Worm (Caenorhabditis elegans) whole organism, late embryonic: Measurements from ENCODE around the gene rpn-6.1.

Source experiments
- C08G9.2 ChIP-seq: sonication (generic microtip); optimal IDR thresholded peaks from 2 replicates; lab custom pipeline; 2016; ENCODE audit warnings: mild to moderate bottlenecking, missing genetic modification characterization, moderate library complexity, missing compliant biosample characterization
- F13H6.1 ChIP-seq: sonication (generic microtip); optimal IDR thresholded peaks from 2 replicates; lab custom pipeline; 2016; ENCODE audit warnings: missing genetic modification characterization, missing compliant biosample characterization
- T23F11.4 ChIP-seq: fragments of 200-800 bp; sonication (Bioruptor generic); optimal IDR thresholded peaks from 2 replicates; lab custom pipeline; 2018; ENCODE audit warnings: mild to moderate bottlenecking, missing genetic modification characterization, missing compliant biosample characterization
- ahr-1 ChIP-seq: sonication (generic microtip); optimal IDR thresholded peaks from 2 replicates; lab custom pipeline; 2016; ENCODE audit warnings: missing genetic modification characterization, missing compliant biosample characterization
- ama-1 ChIP-seq: fragments of 150-350 bp; optimal IDR thresholded peaks from 2 replicates; lab custom pipeline; 2014
- ceh-14 ChIP-seq: sonication (generic microtip); optimal IDR thresholded peaks from 2 replicates; lab custom pipeline; 2016; ENCODE audit warnings: missing genotype, missing genetic modification characterization, missing compliant biosample characterization
- ceh-18 ChIP-seq: sonication (generic microtip); optimal IDR thresholded peaks from 2 replicates; lab custom pipeline; 2016; ENCODE audit warnings: missing genetic modification characterization, missing compliant biosample characterization
- ceh-19 ChIP-seq: fragments of 200-800 bp; sonication (Bioruptor generic); optimal IDR thresholded peaks from 2 replicates; lab custom pipeline; 2018; ENCODE audit warnings: mild to moderate bottlenecking, missing genetic modification characterization, missing compliant biosample characterization
- ceh-2 ChIP-seq: sonication (generic microtip); optimal IDR thresholded peaks from 2 replicates; lab custom pipeline; 2016; ENCODE audit warnings: missing genotype, missing genetic modification characterization, missing compliant biosample characterization
- ceh-30 ChIP-seq: fragments of 150-350 bp; optimal IDR thresholded peaks from 2 replicates; lab custom pipeline; 2014; ENCODE audit warnings: missing biosample characterization, missing genetic modification characterization
- ceh-31 ChIP-seq: sonication (generic microtip); optimal IDR thresholded peaks from 2 replicates; lab custom pipeline; 2016; ENCODE audit warnings: missing genetic modification characterization, missing compliant biosample characterization
- ceh-45 ChIP-seq: fragments of 200-800 bp; sonication (Bioruptor generic); IDR thresholded peaks from 2 replicates; pipeline ENCODE4 v1.3.6; 2022; ENCODE audit warnings: missing genetic modification reagents, missing genetic modification characterization, missing compliant biosample characterization
- ceh-48 ChIP-seq: sonication (generic microtip); optimal IDR thresholded peaks from 2 replicates; lab custom pipeline; 2016; ENCODE audit warnings: missing genetic modification characterization, inconsistent platforms, missing compliant biosample characterization
- ceh-6 ChIP-seq: fragments of 200-800 bp; sonication (Bioruptor generic); optimal IDR thresholded peaks from 2 replicates; lab custom pipeline; 2018; ENCODE audit warnings: mild to moderate bottlenecking, missing genetic modification characterization, missing compliant biosample characterization
- ceh-9 ChIP-seq: sonication (generic microtip); optimal IDR thresholded peaks from 2 replicates; lab custom pipeline; 2016; ENCODE audit warnings: mild to moderate bottlenecking, missing genetic modification characterization, inconsistent platforms, missing compliant biosample characterization
- che-1 ChIP-seq: sonication (generic microtip); optimal IDR thresholded peaks from 2 replicates; lab custom pipeline; 2016; ENCODE audit warnings: mild to moderate bottlenecking, missing genetic modification characterization, missing compliant biosample characterization
- elt-4 ChIP-seq: sonication (generic microtip); optimal IDR thresholded peaks from 2 replicates; lab custom pipeline; 2016; ENCODE audit warnings: missing genetic modification characterization, missing compliant biosample characterization
- ets-4 ChIP-seq: sonication (generic microtip); optimal IDR thresholded peaks from 2 replicates; lab custom pipeline; 2016; ENCODE audit warnings: missing genetic modification characterization, missing compliant biosample characterization
- fkh-10 ChIP-seq: fragments of 150-350 bp; optimal IDR thresholded peaks from 2 replicates; lab custom pipeline; 2014; ENCODE audit warnings: missing biosample characterization, missing genetic modification reagents, missing genetic modification characterization
- gmeb-2 ChIP-seq: sonication (generic microtip); optimal IDR thresholded peaks from 2 replicates; lab custom pipeline; 2016; ENCODE audit warnings: missing genetic modification characterization, inconsistent platforms, missing compliant biosample characterization
- hlh-13 ChIP-seq: fragments of 200-800 bp; sonication (Bioruptor generic); optimal IDR thresholded peaks from 2 replicates; lab custom pipeline; 2018; ENCODE audit warnings: mild to moderate bottlenecking, missing genetic modification characterization, missing compliant biosample characterization
- hlh-6 ChIP-seq: sonication (generic microtip); optimal IDR thresholded peaks from 2 replicates; lab custom pipeline; 2016; ENCODE audit warnings: missing genotype, missing genetic modification characterization, missing compliant biosample characterization
- lim-6 ChIP-seq: sonication (generic microtip); optimal IDR thresholded peaks from 2 replicates; lab custom pipeline; 2016; ENCODE audit warnings: missing genetic modification characterization, missing compliant biosample characterization
- madf-2 ChIP-seq: sonication (generic microtip); optimal IDR thresholded peaks from 2 replicates; lab custom pipeline; 2017; ENCODE audit warnings: missing genetic modification characterization, missing compliant biosample characterization
- nfya-1 ChIP-seq: sonication (generic microtip); optimal IDR thresholded peaks from 2 replicates; lab custom pipeline; 2017; ENCODE audit warnings: missing genetic modification characterization, mild to moderate bottlenecking, missing compliant biosample characterization, antibody characterized with exemption, moderate library complexity
- nhr-11 ChIP-seq: fragments of 150-350 bp; optimal IDR thresholded peaks from 2 replicates; lab custom pipeline; 2014; ENCODE audit warnings: missing biosample characterization, missing genetic modification characterization
- nhr-232 ChIP-seq: sonication (generic microtip); optimal IDR thresholded peaks from 2 replicates; lab custom pipeline; 2016; ENCODE audit warnings: missing genetic modification characterization, missing compliant biosample characterization
- npax-4 ChIP-seq: sonication (generic microtip); optimal IDR thresholded peaks from 2 replicates; lab custom pipeline; 2016; ENCODE audit warnings: missing genetic modification characterization, missing compliant biosample characterization
- pag-3 ChIP-seq: sonication (generic microtip); optimal IDR thresholded peaks from 2 replicates; lab custom pipeline; 2016; ENCODE audit warnings: missing compliant biosample characterization, missing genetic modification characterization, borderline replicate concordance
- pat-9 ChIP-seq: fragments of 200-800 bp; sonication (Bioruptor generic); optimal IDR thresholded peaks from 2 replicates; lab custom pipeline; 2018; ENCODE audit warnings: mild to moderate bottlenecking, missing genetic modification characterization, moderate library complexity, missing compliant biosample characterization
- pax-1 ChIP-seq: fragments of 150-350 bp; optimal IDR thresholded peaks from 2 replicates; lab custom pipeline; 2014; ENCODE audit warnings: missing biosample characterization, missing genetic modification characterization
- pha-2 ChIP-seq: sonication (generic microtip); optimal IDR thresholded peaks from 2 replicates; lab custom pipeline; 2017; ENCODE audit warnings: mild to moderate bottlenecking, missing genetic modification characterization, missing compliant biosample characterization
- pha-4 ChIP-seq: fragments of 150-350 bp; optimal IDR thresholded peaks from 2 replicates; lab custom pipeline; 2018; ENCODE audit warnings: missing biosample characterization, missing genetic modification reagents, missing genetic modification characterization
- pqm-1 ChIP-seq: sonication (generic microtip); optimal IDR thresholded peaks from 2 replicates; lab custom pipeline; 2016; ENCODE audit warnings: missing genetic modification characterization, missing compliant biosample characterization
- pros-1 ChIP-seq: fragments of 150-350 bp; optimal IDR thresholded peaks from 2 replicates; lab custom pipeline; 2014; ENCODE audit warnings: missing biosample characterization, missing genetic modification reagents, missing genetic modification characterization
- ref-2 ChIP-seq: sonication (generic microtip); optimal IDR thresholded peaks from 2 replicates; lab custom pipeline; 2016; ENCODE audit warnings: missing genetic modification characterization, missing compliant biosample characterization
- sdc-2 ChIP-seq: sonication (generic microtip); optimal IDR thresholded peaks from 2 replicates; lab custom pipeline; 2016; ENCODE audit warnings: missing genotype, missing genetic modification characterization, missing compliant biosample characterization
- sox-2 ChIP-seq: fragments of 200-800 bp; sonication (Bioruptor generic); IDR thresholded peaks from 2 replicates; pipeline ENCODE4 v1.3.6; 2022; ENCODE audit warnings: missing genetic modification reagents, missing genetic modification characterization, missing compliant biosample characterization
- ttx-3 ChIP-seq: sonication (generic microtip); optimal IDR thresholded peaks from 2 replicates; lab custom pipeline; 2016; ENCODE audit warnings: missing genetic modification reagents, missing genetic modification characterization, missing compliant biosample characterization
- unc-42 ChIP-seq: sonication (generic microtip); optimal IDR thresholded peaks from 2 replicates; lab custom pipeline; 2016; ENCODE audit warnings: missing genotype, missing genetic modification characterization, missing compliant biosample characterization
- unc-55 ChIP-seq: sonication (generic microtip); optimal IDR thresholded peaks from 2 replicates; lab custom pipeline; 2017; ENCODE audit warnings: missing biosample characterization, missing genetic modification reagents, missing genetic modification characterization
- unc-86 ChIP-seq: sonication (generic microtip); optimal IDR thresholded peaks from 2 replicates; lab custom pipeline; 2016; ENCODE audit warnings: missing genetic modification characterization, missing compliant biosample characterization
- zip-5 ChIP-seq: sonication (generic microtip); optimal IDR thresholded peaks from 2 replicates; lab custom pipeline; 2016; ENCODE audit warnings: missing genetic modification characterization, missing compliant biosample characterization

Gene rpn-6.1

DNA sequence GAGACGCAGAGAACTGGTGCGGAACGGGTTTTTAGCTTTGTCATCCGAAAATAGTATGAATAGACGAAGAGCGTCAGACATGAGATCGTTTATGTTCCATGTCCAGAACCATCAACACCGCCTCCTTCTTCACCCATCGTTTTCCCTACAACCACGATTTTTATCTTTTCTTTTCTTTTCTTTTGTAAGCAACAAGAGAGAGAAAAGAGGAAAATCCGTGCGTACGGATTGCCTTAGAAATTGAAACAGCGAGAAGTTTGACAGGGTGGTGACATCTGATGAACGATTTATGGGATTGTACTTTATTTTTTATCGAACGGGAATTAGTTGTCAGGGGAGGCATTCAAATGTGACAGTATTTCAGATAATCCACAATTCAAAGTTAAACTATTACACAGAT lies 16.1 kb downstream of the rpn-6.1 start, which contains the start of gene abu-13:
abu-13 (minus strand) TSS at position 152 of the 400 bp plus-strand sequence.
- TF ChIP-seq sox-2 (GFP tag; lab: Robert Waterston, UW) (no peak), ceh-19 (no peak), pros-1 (tag; lab: Kevin White, UChicago) (no peak), zip-5 (tag; lab: Kevin White, UChicago) (no peak), pha-4 (no peak), unc-55 (no peak), unc-86 (tag; lab: Kevin White, UChicago) (no peak), hlh-6 (tag; lab: Kevin White, UChicago) (no peak), pax-1 (tag; lab: Kevin White, UChicago) (no peak), unc-42 (tag; lab: Kevin White, UChicago) (no peak), lim-6 (tag; lab: Kevin White, UChicago) (no peak), che-1 (tag; lab: Kevin White, UChicago) (no peak), ceh-2 (tag; lab: Kevin White, UChicago) (no peak), F13H6.1 (tag; lab: Kevin White, UChicago) (no peak), pqm-1 (tag; lab: Kevin White, UChicago) (no peak), pat-9 (no peak), ref-2 (no peak), ahr-1 (tag; lab: Kevin White, UChicago) (no peak), sdc-2 (tag; lab: Kevin White, UChicago) (no peak), ceh-45 (GFP tag; lab: Robert Waterston, UW) (no peak)
- TF ChIP-seq, all 69 proteins: peak for 0

DNA sequence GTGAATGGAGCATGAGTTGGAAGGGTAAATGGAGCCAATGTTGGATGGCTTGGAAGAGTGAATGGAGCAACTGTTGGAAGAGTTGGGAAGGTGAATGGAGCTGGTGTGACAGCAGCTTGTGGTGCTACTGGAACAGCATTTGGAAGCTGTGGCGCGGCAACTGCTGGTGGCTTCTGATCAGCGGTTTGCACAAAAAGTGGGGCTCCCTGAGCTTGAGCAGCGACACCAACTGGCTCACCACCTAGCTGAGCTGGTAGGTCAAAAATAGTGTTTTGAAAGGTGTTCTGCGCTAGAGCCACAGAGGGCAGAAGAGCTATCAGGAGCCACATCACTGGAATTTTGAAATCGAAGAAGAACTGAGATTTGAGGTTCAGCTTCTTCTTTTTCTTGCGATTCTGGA lies 16.5 kb downstream of the rpn-6.1 start:
- TF ChIP-seq C08G9.2 (tag; lab: Kevin White, UChicago) (no peak), che-1 (tag; lab: Kevin White, UChicago) (no peak), ceh-6 (GFP tag; lab: Kevin White, UChicago) (no peak), pag-3 (no peak), T23F11.4 (no peak), nfya-1 (tag; lab: Kevin White, UChicago) (no peak), fkh-10 (GFP tag; lab: Kevin White, UChicago) (no peak), ceh-31 (tag; lab: Kevin White, UChicago) (no peak), nhr-232 (tag; lab: Kevin White, UChicago) (no peak), hlh-13 (GFP tag; lab: Kevin White, UChicago) (no peak), gmeb-2 (tag; lab: Kevin White, UChicago) (no peak), lim-6 (tag; lab: Kevin White, UChicago) (no peak), ttx-3 (tag; lab: Kevin White, UChicago) (no peak), ama-1 (lab: Kevin White, UChicago) (no peak), madf-2 (tag; lab: Kevin White, UChicago) (no peak), ceh-18 (no peak), npax-4 (tag; lab: Kevin White, UChicago) (no peak)

DNA sequence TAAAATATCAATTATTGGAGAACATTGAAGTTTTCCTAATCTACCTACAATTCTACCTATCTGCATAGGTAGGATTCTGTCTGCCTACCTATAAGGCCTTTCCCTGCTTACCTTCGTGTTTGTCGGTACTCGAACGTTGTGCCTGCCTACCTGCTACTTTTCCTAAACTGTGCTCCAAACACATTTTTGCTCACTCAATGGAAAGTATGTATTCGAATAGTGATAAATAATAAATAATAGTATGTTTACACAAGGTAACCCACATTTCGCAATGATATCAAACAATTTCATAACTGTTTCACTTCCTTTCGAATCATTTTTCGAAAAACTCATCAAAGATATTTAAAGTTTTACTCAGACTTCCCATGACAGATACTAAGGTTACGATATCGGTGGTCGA lies 22.3 kb downstream of the rpn-6.1 start, which contains the start of gene F57B9.3:
F57B9.3 (plus strand) TSS at position 301 of the 400 bp plus-strand sequence.
- TF ChIP-seq nhr-11 (tag; lab: Kevin White, UChicago) (no peak), ceh-9 (tag; lab: Kevin White, UChicago) (no peak), unc-42 (tag; lab: Kevin White, UChicago) (no peak), ets-4 (tag; lab: Kevin White, UChicago) (no peak), nhr-232 (tag; lab: Kevin White, UChicago) (no peak), pha-2 (tag; lab: Kevin White, UChicago) (no peak), pqm-1 (tag; lab: Kevin White, UChicago) (no peak), ceh-14 (tag; lab: Kevin White, UChicago) (no peak), elt-4 (tag; lab: Kevin White, UChicago) (no peak), ama-1 (lab: Kevin White, UChicago) (no peak), nfya-1 (tag; lab: Kevin White, UChicago) (no peak), ceh-18 (no peak), ceh-48 (tag; lab: Kevin White, UChicago) (no peak), ceh-30 (tag; lab: Kevin White, UChicago) (no peak)
